Worm (Caenorhabditis elegans) whole organism, young adult: ENCODE results near the gene F18F11.4.
A peak's percentile ranks its signal among the peaks of the same experiment; 100 is the strongest.

Experiments used
- B0035.1 ChIP-seq: sonication (generic microtip); optimal IDR thresholded peaks from 2 replicates; lab custom pipeline; 2016; ENCODE audit warnings: missing genetic modification characterization, mild to moderate bottlenecking, missing compliant biosample characterization, missing genotype, missing genetic modification reagents
- C06A6.2 ChIP-seq: fragments of 200-800 bp; sonication (Bioruptor generic); conservative IDR thresholded peaks from 2 replicates; pipeline ENCODE4 v1.3.6; 2022; ENCODE audit warnings: missing genetic modification characterization, missing compliant biosample characterization
- F33H1.4 ChIP-seq: fragments of 200-800 bp; sonication (Bioruptor generic); IDR thresholded peaks from 2 replicates; pipeline ENCODE4 v1.3.6; 2022; ENCODE audit warnings: missing genetic modification reagents, missing genetic modification characterization, missing compliant biosample characterization
- F37B4.10 ChIP-seq: fragments of 200-800 bp; sonication (Bioruptor generic); IDR thresholded peaks from 2 replicates; pipeline ENCODE4 v1.3.6; 2022; ENCODE audit warnings: missing genetic modification characterization, missing compliant biosample characterization
- F39B2.1 ChIP-seq: fragments of 200-800 bp; sonication (Bioruptor generic); IDR thresholded peaks from 2 replicates; pipeline ENCODE4 v1.3.6; 2022; ENCODE audit warnings: missing genetic modification reagents, missing genetic modification characterization, missing compliant biosample characterization
- F52B5.7 ChIP-seq: sonication (generic microtip); optimal IDR thresholded peaks from 2 replicates; lab custom pipeline; 2016; ENCODE audit warnings: mild to moderate bottlenecking, missing genetic modification characterization, missing compliant biosample characterization
- K11D2.4 ChIP-seq: fragments of 200-800 bp; sonication (Bioruptor generic); IDR thresholded peaks from 2 replicates; pipeline ENCODE4 v1.3.6; 2022; ENCODE audit warnings: missing genetic modification reagents, missing genetic modification characterization, missing compliant biosample characterization
- T07F8.4 ChIP-seq: sonication (generic microtip); optimal IDR thresholded peaks from 2 replicates; lab custom pipeline; 2016; ENCODE audit warnings: mild to moderate bottlenecking, missing genetic modification characterization, moderate library complexity, missing compliant biosample characterization
- T26A5.8 ChIP-seq: sonication (generic microtip); optimal IDR thresholded peaks from 2 replicates; lab custom pipeline; 2016; ENCODE audit warnings: missing genetic modification characterization, missing compliant biosample characterization
- Y67H2A.10 ChIP-seq: fragments of 200-800 bp; sonication (Bioruptor generic); conservative IDR thresholded peaks from 2 replicates; pipeline ENCODE4 v1.3.6; 2022; ENCODE audit warnings: missing genetic modification reagents, missing genetic modification characterization, missing compliant biosample characterization
- Y95B8A.8 ChIP-seq: fragments of 200-800 bp; sonication (Bioruptor generic); IDR thresholded peaks from 2 replicates; pipeline ENCODE4 v1.3.6; 2022; ENCODE audit warnings: missing genetic modification reagents, missing genetic modification characterization, missing compliant biosample characterization
- ZK185.1 ChIP-seq: sonication (generic microtip); optimal IDR thresholded peaks from 2 replicates; lab custom pipeline; 2016; ENCODE audit warnings: mild to moderate bottlenecking, missing genetic modification characterization, missing compliant biosample characterization; ENCODE audit not compliant: poor library complexity, severe bottlenecking
- akir-1 ChIP-seq: fragments of 200-800 bp; sonication (Bioruptor generic); optimal IDR thresholded peaks from 2 replicates; lab custom pipeline; 2018; ENCODE audit warnings: mild to moderate bottlenecking, missing genetic modification characterization, moderate library complexity, missing compliant biosample characterization
- ama-1 ChIP-seq, 3 experiments: fragments of 150-350 bp in 1 of 3; sonication (generic microtip) in 2 of 3; optimal IDR thresholded peaks; 2 replicates each; lab custom pipeline; 2014 to 2018; ENCODE audit warnings: missing biosample characterization in 2 of 3, missing genetic modification characterization in 2 of 3, missing genetic modification reagents in 2 of 3
- aptf-2 ChIP-seq: fragments of 200-800 bp; sonication (Bioruptor generic); conservative IDR thresholded peaks from 2 replicates; pipeline ENCODE4 v1.3.6; 2022; ENCODE audit warnings: missing genetic modification reagents, missing genetic modification characterization, missing compliant biosample characterization
- attf-3 ChIP-seq: fragments of 200-800 bp; sonication (Bioruptor generic); conservative IDR thresholded peaks from 2 replicates; pipeline ENCODE4 v1.3.6; 2022; ENCODE audit warnings: missing genetic modification reagents, missing genetic modification characterization, missing compliant biosample characterization
- attf-6 ChIP-seq: fragments of 200-800 bp; sonication (Bioruptor generic); IDR thresholded peaks from 2 replicates; pipeline ENCODE4 v1.3.6; 2022; ENCODE audit warnings: missing genetic modification reagents, missing genetic modification characterization, missing compliant biosample characterization
- bed-2 ChIP-seq: fragments of 200-800 bp; sonication (Bioruptor generic); IDR thresholded peaks from 2 replicates; pipeline ENCODE4 v1.3.6; 2022; ENCODE audit warnings: missing genetic modification reagents, missing genetic modification characterization, missing compliant biosample characterization
- cebp-2 ChIP-seq: fragments of 200-800 bp; sonication (Bioruptor generic); IDR thresholded peaks from 2 replicates; pipeline ENCODE4 v1.3.6; 2022; ENCODE audit warnings: missing genetic modification characterization, missing compliant biosample characterization
- ceh-79 ChIP-seq: sonication (generic microtip); optimal IDR thresholded peaks from 2 replicates; lab custom pipeline; 2017; ENCODE audit warnings: mild to moderate bottlenecking, missing genetic modification characterization, missing compliant biosample characterization
- ceh-91 ChIP-seq: fragments of 200-800 bp; sonication (Bioruptor generic); IDR thresholded peaks from 2 replicates; pipeline ENCODE4 v1.3.6; 2022; ENCODE audit warnings: missing genetic modification reagents, missing genetic modification characterization, missing compliant biosample characterization
- die-1 ChIP-seq: sonication (generic microtip); optimal IDR thresholded peaks from 2 replicates; lab custom pipeline; 2016; ENCODE audit warnings: missing genotype, mild to moderate bottlenecking, missing genetic modification characterization, missing compliant biosample characterization
- dox-1 ChIP-seq: fragments of 200-800 bp; sonication (Bioruptor generic); IDR thresholded peaks from 2 replicates; pipeline ENCODE4 v1.3.6; 2022; ENCODE audit warnings: missing genetic modification reagents, missing genetic modification characterization, missing compliant biosample characterization
- dpff-1 ChIP-seq: sonication (generic microtip); optimal IDR thresholded peaks from 2 replicates; lab custom pipeline; 2017; ENCODE audit warnings: mild to moderate bottlenecking, missing genetic modification characterization, missing compliant biosample characterization
- dpl-1 ChIP-seq: fragments of 150-350 bp; optimal IDR thresholded peaks from 2 replicates; lab custom pipeline; 2014; ENCODE audit warnings: missing biosample characterization, missing genetic modification reagents, missing genetic modification characterization
- ekl-4 ChIP-seq: fragments of 200-800 bp; sonication (Bioruptor generic); IDR thresholded peaks from 2 replicates; pipeline ENCODE4 v1.3.6; 2022; ENCODE audit warnings: missing genetic modification reagents, missing genetic modification characterization, missing compliant biosample characterization
- ets-4 ChIP-seq: fragments of 200-800 bp; sonication (Bioruptor generic); optimal IDR thresholded peaks from 2 replicates; lab custom pipeline; 2018; ENCODE audit warnings: mild to moderate bottlenecking, missing genetic modification characterization, missing compliant biosample characterization
- hlh-12 ChIP-seq: sonication (generic microtip); optimal IDR thresholded peaks from 2 replicates; lab custom pipeline; 2016; ENCODE audit warnings: missing genetic modification characterization, missing compliant biosample characterization
- hlh-26 ChIP-seq: fragments of 200-800 bp; sonication (Bioruptor generic); conservative IDR thresholded peaks from 2 replicates; pipeline ENCODE4 v1.3.6; 2022; ENCODE audit warnings: missing genetic modification reagents, missing genetic modification characterization, missing compliant biosample characterization
- lin-35 ChIP-seq, 3 experiments: fragments of 150-350 bp in 2 of 3; sonication (generic microtip) in 1 of 3; optimal IDR thresholded peaks; 2 replicates each; lab custom pipeline; 2014 to 2018; ENCODE audit warnings: missing biosample characterization in 3 of 3, missing genetic modification characterization in 3 of 3, missing genetic modification reagents in 3 of 3
- lin-54 ChIP-seq: fragments of 200-800 bp; sonication (Bioruptor generic); optimal IDR thresholded peaks from 2 replicates; lab custom pipeline; 2018; ENCODE audit warnings: mild to moderate bottlenecking, missing genetic modification characterization, missing compliant biosample characterization
- madf-3 ChIP-seq: fragments of 200-800 bp; sonication (Bioruptor generic); IDR thresholded peaks from 2 replicates; pipeline ENCODE4 v1.3.6; 2022; ENCODE audit warnings: missing genetic modification reagents, missing genetic modification characterization, missing compliant biosample characterization
- mes-4 ChIP-seq: sonication (generic microtip); optimal IDR thresholded peaks from 2 replicates; lab custom pipeline; 2016; ENCODE audit warnings: missing genotype, missing genetic modification characterization, missing compliant biosample characterization
- nhr-27 ChIP-seq: fragments of 200-800 bp; sonication (Bioruptor generic); optimal IDR thresholded peaks from 2 replicates; lab custom pipeline; 2018; ENCODE audit warnings: mild to moderate bottlenecking, missing genetic modification characterization, moderate library complexity, missing compliant biosample characterization
- rcor-1 ChIP-seq: fragments of 200-800 bp; sonication (Bioruptor generic); IDR thresholded peaks from 2 replicates; pipeline ENCODE4 v1.3.6; 2022; ENCODE audit warnings: missing genetic modification reagents, missing genetic modification characterization, missing compliant biosample characterization
- rpc-1 ChIP-seq, 2 experiments: fragments of 150-350 bp in 1 of 2; sonication (generic microtip) in 1 of 2; optimal IDR thresholded peaks; 2 replicates each; lab custom pipeline; 2014 to 2018; ENCODE audit warnings: missing biosample characterization in 1 of 2, missing genetic modification characterization in 1 of 2, missing genetic modification reagents in 1 of 2, missing genotype in 1 of 2
- snpc-1.3 ChIP-seq: sonication (generic microtip); optimal IDR thresholded peaks from 2 replicates; lab custom pipeline; 2017; ENCODE audit warnings: missing genetic modification characterization, mild to moderate bottlenecking, missing compliant biosample characterization, antibody characterized with exemption, moderate library complexity, missing genotype, missing genetic modification reagents; ENCODE audit not compliant: insufficient read depth
- snpc-3.4 ChIP-seq: sonication (generic microtip); optimal IDR thresholded peaks from 2 replicates; lab custom pipeline; 2017; ENCODE audit warnings: missing genetic modification characterization, mild to moderate bottlenecking, missing compliant biosample characterization, antibody characterized with exemption, moderate library complexity, missing genotype, missing genetic modification reagents
- snpc-4 ChIP-seq, 5 experiments: fragments of 150-350 bp in 1 of 5; sonication (generic microtip) in 4 of 5; optimal IDR thresholded peaks; 2 replicates each; lab custom pipeline; 2014 to 2018; ENCODE audit warnings: missing genetic modification characterization in 5 of 5, missing biosample characterization in 3 of 5, antibody characterized with exemption in 2 of 5, mild to moderate bottlenecking in 2 of 5, missing compliant biosample characterization in 2 of 5, missing genotype in 2 of 5, moderate library complexity in 2 of 5, missing genetic modification reagents in 1 of 5
- somi-1 ChIP-seq: fragments of 200-800 bp; sonication (Bioruptor generic); optimal IDR thresholded peaks from 2 replicates; lab custom pipeline; 2018; ENCODE audit warnings: mild to moderate bottlenecking, missing genetic modification characterization, missing compliant biosample characterization
- sptf-2 ChIP-seq: fragments of 200-800 bp; sonication (Bioruptor generic); optimal IDR thresholded peaks from 2 replicates; lab custom pipeline; 2018; ENCODE audit warnings: mild to moderate bottlenecking, missing genetic modification characterization, missing compliant biosample characterization
- unc-62 ChIP-seq: fragments of 150-350 bp; optimal IDR thresholded peaks from 2 replicates; lab custom pipeline; 2014; ENCODE audit warnings: missing biosample characterization, missing genetic modification reagents, missing genetic modification characterization
- xnd-1 ChIP-seq: sonication (generic microtip); optimal IDR thresholded peaks from 2 replicates; lab custom pipeline; 2016; ENCODE audit warnings: missing genotype, missing genetic modification reagents, missing genetic modification characterization, missing compliant biosample characterization
- zfh-2 ChIP-seq: fragments of 200-800 bp; sonication (Bioruptor generic); conservative IDR thresholded peaks from 2 replicates; pipeline ENCODE4 v1.3.6; 2022; ENCODE audit warnings: missing genetic modification reagents, missing genetic modification characterization, missing compliant biosample characterization
- ztf-18 ChIP-seq: sonication (generic microtip); optimal IDR thresholded peaks from 2 replicates; lab custom pipeline; 2016; ENCODE audit warnings: missing genotype, mild to moderate bottlenecking, missing genetic modification characterization, missing compliant biosample characterization
- ztf-25 ChIP-seq: fragments of 200-800 bp; sonication (Bioruptor generic); IDR thresholded peaks from 2 replicates; pipeline ENCODE4 v1.3.6; 2022; ENCODE audit warnings: missing genetic modification reagents, missing genetic modification characterization, missing compliant biosample characterization
- ztf-26 ChIP-seq: sonication (generic microtip); optimal IDR thresholded peaks from 2 replicates; lab custom pipeline; 2017; ENCODE audit warnings: missing genetic modification characterization, missing compliant biosample characterization

The F18F11.4 gene

ce11 chrIV:322497-322896 lies 8.1 kb upstream of the F18F11.4 start, which contains the start of gene grl-26 (continued):
- TF ChIP-seq F39B2.1 = no peak
- TF ChIP-seq nhr-27 (tag; lab: Kevin White, UChicago) = no peak
- TF ChIP-seq ekl-4 = peak; percentile 65; the same call in 1 of the 2 replicates
- TF ChIP-seq B0035.1 (tag; lab: Kevin White, UChicago) = peak; percentile 28
- no peak for TF ChIP-seq aptf-2 (GFP tag; lab: Robert Waterston, UW)
- no peak for TF ChIP-seq ceh-91
- TF ChIP-seq xnd-1 (tag; lab: Kevin White, UChicago) = no peak
- no peak for TF ChIP-seq sptf-2 (GFP tag; lab: Kevin White, UChicago)
- TF ChIP-seq Y67H2A.10 (GFP tag; lab: Robert Waterston, UW) = no peak
- TF ChIP-seq ceh-79 (tag; lab: Kevin White, UChicago) = peak; percentile 64
- TF ChIP-seq mes-4 (tag; lab: Kevin White, UChicago) = peak; percentile 85
- TF ChIP-seq C06A6.2 (GFP tag; lab: Robert Waterston, UW) = 0 out of 2 replicates have a peak, but pooled peaks have one; percentile 40
- TF ChIP-seq die-1 (tag; lab: Kevin White, UChicago) = peak; percentile 88
- TF ChIP-seq snpc-4 (GFP tag; optimal IDR thresholded peaks at IDR 0.05; lab: Kevin White, UChicago) = peak; percentile 76
- peak in 2 of 4 experiments; percentile 48 to 65 for TF ChIP-seq snpc-4 (tag; optimal IDR thresholded peaks at IDR 0.05; lab: Kevin White, UChicago)
- TF ChIP-seq hlh-26 = no peak
- no peak for TF ChIP-seq Y95B8A.8 (GFP tag; lab: Robert Waterston, UW)
- TF ChIP-seq snpc-3.4 (tag; lab: Kevin White, UChicago) = peak; percentile 63
- TF ChIP-seq rcor-1 = peak; percentile 71
- TF ChIP-seq hlh-12 = no peak
- peak; percentile 58 for TF ChIP-seq lin-54 (GFP tag; lab: Kevin White, UChicago)
- TF ChIP-seq ets-4 (GFP tag; lab: Kevin White, UChicago) = no peak
- no peak for TF ChIP-seq unc-62 (GFP tag; lab: Kevin White, UChicago)
- peak; percentile 79; the same call in 1 of the 2 replicates for TF ChIP-seq ztf-25 (GFP tag; lab: Robert Waterston, UW)
- peak; percentile 79 for TF ChIP-seq ZK185.1 (tag; lab: Kevin White, UChicago)
- TF ChIP-seq madf-3 (GFP tag; lab: Robert Waterston, UW) = no peak
- no peak for TF ChIP-seq lin-35 (GFP tag; optimal IDR thresholded peaks at IDR 0.05; lab: Kevin White, UChicago)
- no peak for TF ChIP-seq T26A5.8
- peak; percentile 93 for TF ChIP-seq rpc-1 (optimal IDR thresholded peaks at IDR 0.05; lab: Kevin White, UChicago)
- peak; percentile 96 for TF ChIP-seq rpc-1 (tag; optimal IDR thresholded peaks at IDR 0.05; lab: Kevin White, UChicago)
- TF ChIP-seq zfh-2 (GFP tag; lab: Robert Waterston, UW) = no peak
- TF ChIP-seq ama-1 (optimal IDR thresholded peaks at IDR 0.05; lab: Kevin White, UChicago) = no peak
- TF ChIP-seq ama-1 (GFP tag; optimal IDR thresholded peaks at IDR 0.05; lab: Kevin White, UChicago) = peak; percentile 70 to 78
- TF ChIP-seq bed-2 = 0 out of 2 replicates have a peak, but pooled peaks have one; percentile 31
- TF ChIP-seq cebp-2 = 0 out of 2 replicates have a peak, but pooled peaks have one; percentile 68
- peak; percentile 68 for TF ChIP-seq ztf-18 (tag; lab: Kevin White, UChicago)
- peak; percentile 52 for TF ChIP-seq snpc-1.3 (tag; lab: Kevin White, UChicago)
- no peak for TF ChIP-seq F33H1.4 (GFP tag; lab: Robert Waterston, UW)
- TF ChIP-seq K11D2.4 (GFP tag; lab: Robert Waterston, UW) = no peak
- TF ChIP-seq somi-1 (GFP tag; lab: Kevin White, UChicago) = peak; percentile 58
- TF ChIP-seq dox-1 (GFP tag; lab: Robert Waterston, UW) = peak; percentile 82
- TF ChIP-seq F37B4.10 (GFP tag; lab: Robert Waterston, UW) = 0 out of 2 replicates have a peak, but pooled peaks have one; percentile 86
- no peak for TF ChIP-seq akir-1
- TF ChIP-seq dpff-1 (tag; lab: Kevin White, UChicago) = no peak
- peak; percentile 74 for TF ChIP-seq ztf-26
- peak; percentile 33 for TF ChIP-seq F52B5.7 (tag; lab: Kevin White, UChicago)
- peak; percentile 64 for TF ChIP-seq T07F8.4 (tag; lab: Kevin White, UChicago)
- TF ChIP-seq attf-3 = 0 out of 2 replicates have a peak, but pooled peaks have one; percentile 22
- TF ChIP-seq attf-6 (GFP tag; lab: Robert Waterston, UW) = no peak
- no peak for TF ChIP-seq dpl-1
